Worm (Caenorhabditis elegans) whole organism, L2 larva: ENCODE results near the gene sec-61.A.

Source experiments
- C34F6.9 ChIP-seq: fragments of 150-350 bp; optimal IDR thresholded peaks from 2 replicates; lab custom pipeline; 2014; ENCODE audit warnings: missing biosample characterization, missing genetic modification characterization
- F13H6.1 ChIP-seq: sonication (generic microtip); optimal IDR thresholded peaks from 2 replicates; lab custom pipeline; 2016; ENCODE audit warnings: missing genetic modification characterization, missing compliant biosample characterization
- R02D3.7 ChIP-seq: fragments of 150-350 bp; optimal IDR thresholded peaks from 2 replicates; lab custom pipeline; 2014; ENCODE audit warnings: missing biosample characterization, missing genetic modification characterization
- Y55F3AM.14 ChIP-seq: fragments of 200-800 bp; sonication (Bioruptor generic); optimal IDR thresholded peaks from 2 replicates; lab custom pipeline; 2018; ENCODE audit warnings: mild to moderate bottlenecking, missing genetic modification characterization, missing compliant biosample characterization
- alr-1 ChIP-seq: fragments of 150-350 bp; optimal IDR thresholded peaks from 2 replicates; lab custom pipeline; 2014; ENCODE audit warnings: missing biosample characterization, missing genetic modification characterization
- ama-1 ChIP-seq: fragments of 150-350 bp; optimal IDR thresholded peaks from 2 replicates; lab custom pipeline; 2018; ENCODE audit warnings: inconsistent platforms
- blmp-1 ChIP-seq: sonication (generic microtip); optimal IDR thresholded peaks from 2 replicates; lab custom pipeline; 2017; ENCODE audit warnings: missing genetic modification characterization, mild to moderate bottlenecking, missing compliant biosample characterization, antibody characterized with exemption, moderate library complexity; ENCODE audit not compliant: insufficient read depth
- ceh-16 ChIP-seq: fragments of 150-350 bp; optimal IDR thresholded peaks from 2 replicates; lab custom pipeline; 2014; ENCODE audit warnings: missing biosample characterization, missing genetic modification characterization
- ceh-82 ChIP-seq: fragments of 150-350 bp; optimal IDR thresholded peaks from 2 replicates; lab custom pipeline; 2014; ENCODE audit warnings: missing biosample characterization, missing genetic modification characterization
- crh-2 ChIP-seq: sonication (generic microtip); optimal IDR thresholded peaks from 2 replicates; lab custom pipeline; 2017; ENCODE audit warnings: missing biosample characterization, missing genetic modification characterization
- egl-27 ChIP-seq: sonication (generic microtip); optimal IDR thresholded peaks from 3 replicates; lab custom pipeline; 2017; ENCODE audit warnings: missing biosample characterization, missing genetic modification reagents, missing genetic modification characterization
- elt-3 ChIP-seq: sonication (generic microtip); optimal IDR thresholded peaks from 2 replicates; lab custom pipeline; 2017; ENCODE audit warnings: missing biosample characterization, missing genetic modification characterization
- fos-1 ChIP-seq: fragments of 150-350 bp; optimal IDR thresholded peaks from 2 replicates; lab custom pipeline; 2014; ENCODE audit warnings: missing biosample characterization, missing genetic modification characterization
- gmeb-1 ChIP-seq: fragments of 150-350 bp; optimal IDR thresholded peaks from 2 replicates; lab custom pipeline; 2014; ENCODE audit warnings: missing biosample characterization, missing genetic modification characterization
- lin-11 ChIP-seq: fragments of 150-350 bp; sonication (generic microtip); optimal IDR thresholded peaks from 2 replicates; lab custom pipeline; 2014; ENCODE audit warnings: missing biosample characterization, missing genetic modification characterization, inconsistent platforms, mixed read lengths
- lin-13 ChIP-seq: fragments of 150-350 bp; optimal IDR thresholded peaks from 2 replicates; lab custom pipeline; 2014; ENCODE audit warnings: missing biosample characterization, missing genetic modification reagents, missing genetic modification characterization
- lin-39 ChIP-seq: fragments of 150-350 bp; optimal IDR thresholded peaks from 2 replicates; lab custom pipeline; 2014; ENCODE audit warnings: missing biosample characterization, missing genetic modification reagents, missing genetic modification characterization
- lsy-2 ChIP-seq, 2 experiments: fragments of 150-350 bp in 1 of 2; sonication (generic microtip) in 1 of 2; optimal IDR thresholded peaks; 2 replicates each; lab custom pipeline; 2014 to 2017; ENCODE audit warnings: missing biosample characterization in 2 of 2, missing genetic modification characterization in 2 of 2
- nhr-10 ChIP-seq: sonication (generic microtip); optimal IDR thresholded peaks from 2 replicates; lab custom pipeline; 2017; ENCODE audit warnings: missing biosample characterization, missing genetic modification characterization
- nhr-11 ChIP-seq: fragments of 150-350 bp; optimal IDR thresholded peaks from 2 replicates; lab custom pipeline; 2014; ENCODE audit warnings: missing biosample characterization, missing genetic modification characterization
- nhr-12 ChIP-seq: fragments of 150-350 bp; optimal IDR thresholded peaks from 2 replicates; lab custom pipeline; 2014; ENCODE audit warnings: missing biosample characterization, missing genetic modification characterization
- nhr-21 ChIP-seq: fragments of 150-350 bp; optimal IDR thresholded peaks from 2 replicates; lab custom pipeline; 2014; ENCODE audit warnings: missing biosample characterization, missing genetic modification characterization
- nhr-23 ChIP-seq: fragments of 150-350 bp; optimal IDR thresholded peaks from 2 replicates; lab custom pipeline; 2014; ENCODE audit warnings: missing biosample characterization, missing genetic modification reagents, missing genetic modification characterization
- nhr-237 ChIP-seq: fragments of 150-350 bp; optimal IDR thresholded peaks from 2 replicates; lab custom pipeline; 2014; ENCODE audit warnings: missing biosample characterization, missing genetic modification characterization
- nhr-25 ChIP-seq: fragments of 150-350 bp; sonication (generic microtip); optimal IDR thresholded peaks from 3 replicates; lab custom pipeline; 2014; ENCODE audit warnings: missing biosample characterization, missing genetic modification characterization
- nhr-6 ChIP-seq: fragments of 150-350 bp; optimal IDR thresholded peaks from 2 replicates; lab custom pipeline; 2014; ENCODE audit warnings: missing biosample characterization, missing genetic modification characterization
- nhr-77 ChIP-seq: fragments of 150-350 bp; optimal IDR thresholded peaks from 2 replicates; lab custom pipeline; 2014; ENCODE audit warnings: missing biosample characterization, missing genetic modification characterization
- peb-1 ChIP-seq: fragments of 150-350 bp; optimal IDR thresholded peaks from 2 replicates; lab custom pipeline; 2014; ENCODE audit warnings: missing biosample characterization, missing genetic modification characterization
- sem-4 ChIP-seq: fragments of 150-350 bp; optimal IDR thresholded peaks from 2 replicates; lab custom pipeline; 2014; ENCODE audit warnings: missing biosample characterization, missing genetic modification reagents, missing genetic modification characterization
- sma-3 ChIP-seq: sonication (generic microtip); optimal IDR thresholded peaks from 2 replicates; lab custom pipeline; 2016; ENCODE audit warnings: missing genetic modification reagents, missing genetic modification characterization, missing compliant biosample characterization
- snpc-4 ChIP-seq: fragments of 150-350 bp; optimal IDR thresholded peaks from 2 replicates; lab custom pipeline; 2014; ENCODE audit warnings: missing biosample characterization, missing genetic modification characterization
- unc-39 ChIP-seq: fragments of 150-350 bp; optimal IDR thresholded peaks from 2 replicates; lab custom pipeline; 2014; ENCODE audit warnings: missing biosample characterization, missing genetic modification characterization
- unc-55 ChIP-seq: fragments of 150-350 bp; sonication (generic microtip); optimal IDR thresholded peaks from 3 replicates; lab custom pipeline; 2014; ENCODE audit warnings: missing biosample characterization, missing genetic modification reagents, missing genetic modification characterization
- unc-62 ChIP-seq: fragments of 150-350 bp; optimal IDR thresholded peaks from 2 replicates; lab custom pipeline; 2014; ENCODE audit warnings: missing biosample characterization, missing genetic modification reagents, missing genetic modification characterization
- zag-1 ChIP-seq: fragments of 150-350 bp; optimal IDR thresholded peaks from 2 replicates; lab custom pipeline; 2014; ENCODE audit warnings: missing biosample characterization, missing genetic modification characterization

sec-61.A gene

ce11 chrIV:14806903-14807302 is 18.2 kb downstream of the sec-61.A start, which contains the start of gene oig-5:
Gene oig-5, plus strand, starts transcription at chrIV:14807203.
- TF ChIP-seq crh-2 (tag; lab: Kevin White, UChicago) (no peak), nhr-12 (tag; lab: Kevin White, UChicago) (no peak), nhr-11 (tag; lab: Kevin White, UChicago) (no peak), gmeb-1 (tag; lab: Kevin White, UChicago) (no peak), zag-1 (tag; lab: Kevin White, UChicago) (no peak), peb-1 (tag; lab: Kevin White, UChicago) (no peak), blmp-1 (no peak), nhr-6 (no peak), snpc-4 (tag; lab: Kevin White, UChicago) (no peak), fos-1 (tag; lab: Kevin White, UChicago) (no peak), nhr-77 (tag; lab: Kevin White, UChicago) (no peak), lin-39 (tag; lab: Kevin White, UChicago) (no peak), nhr-237 (no peak), F13H6.1 (no peak), ama-1 (no peak), nhr-21 (tag; lab: Kevin White, UChicago) (no peak), nhr-25 (tag; lab: Kevin White, UChicago) (no peak), C34F6.9 (no peak), sem-4 (tag; lab: Kevin White, UChicago) (no peak), unc-39 (tag; lab: Kevin White, UChicago) (no peak)

- TF ChIP-seq fos-1 (tag; lab: Kevin White, UChicago) (no peak), R02D3.7 (tag; lab: Kevin White, UChicago) (no peak), lin-11 (tag; lab: Kevin White, UChicago) (no peak), ceh-82 (tag; lab: Kevin White, UChicago) (no peak), unc-62 (no peak)
Observed at ce11 chrIV:14802316-14802715, 22.7 kb downstream of the sec-61.A start, which contains the start of gene Y57G11C.1142. Gene Y57G11C.1142, plus strand, starts transcription at chrIV:14802616.

- TF ChIP-seq lsy-2 (tag; optimal IDR thresholded peaks at IDR 0.05; lab: Kevin White, UChicago) (no peak), alr-1 (tag; lab: Kevin White, UChicago) (no peak), F13H6.1 (no peak), unc-62 (no peak), nhr-23 (tag; lab: Kevin White, UChicago) (no peak), nhr-10 (no peak), unc-55 (no peak), Y55F3AM.14 (GFP tag; lab: Kevin White, UChicago) (no peak), nhr-77 (tag; lab: Kevin White, UChicago) (no peak), snpc-4 (tag; lab: Kevin White, UChicago) (no peak), sma-3 (GFP tag; lab: Kevin White, UChicago) (no peak), sem-4 (tag; lab: Kevin White, UChicago) (no peak), zag-1 (tag; lab: Kevin White, UChicago) (no peak), lin-13 (GFP tag; lab: Kevin White, UChicago) (no peak), peb-1 (tag; lab: Kevin White, UChicago) (no peak), C34F6.9 (no peak), egl-27 (tag; lab: Kevin White, UChicago) (no peak), elt-3 (tag; lab: Kevin White, UChicago) (no peak)
- TF ChIP-seq, all 48 proteins: peak for 0
Observed at ce11 chrIV:14800931-14801330, 24.1 kb downstream of the sec-61.A start.

DNA sequence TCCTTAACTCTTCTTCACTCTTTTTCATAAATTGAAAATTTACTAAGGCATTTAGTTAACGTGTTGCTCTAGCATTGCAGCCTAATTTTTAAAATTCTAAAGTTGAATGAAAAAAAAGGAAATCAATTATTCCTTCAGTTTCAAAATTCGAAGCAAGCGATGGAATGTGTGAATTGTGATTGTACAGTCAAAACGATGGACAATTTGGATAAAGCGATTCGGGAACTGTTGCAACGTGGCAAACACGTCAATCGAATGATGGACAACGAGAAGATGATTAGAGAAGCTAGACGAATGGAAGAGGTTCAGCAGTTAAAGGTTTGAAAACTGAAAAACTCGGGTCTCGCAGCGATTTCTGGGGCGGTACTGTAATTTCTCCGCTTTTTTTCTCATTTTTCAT is 25.9 kb downstream of the sec-61.A start, which contains the start of gene Y57G11C.14:
TSS of gene Y57G11C.14 (plus strand) at position 126 of the 400 bp plus-strand sequence.
- no peak for TF ChIP-seq nhr-11 (tag; lab: Kevin White, UChicago)
- TF ChIP-seq nhr-12 (tag; lab: Kevin White, UChicago) = no peak
- no peak for TF ChIP-seq nhr-77 (tag; lab: Kevin White, UChicago)
- TF ChIP-seq unc-55 = no peak

- no peak for TF ChIP-seq ceh-16
- TF ChIP-seq peb-1 (tag; lab: Kevin White, UChicago) = no peak
- peak; percentile 17 for TF ChIP-seq ama-1
- no peak for TF ChIP-seq nhr-77 (tag; lab: Kevin White, UChicago)
- TF ChIP-seq, all 48 proteins: peak for 1
Observed at ce11 chrIV:14797849-14798248, 27.2 kb downstream of the sec-61.A start, which contains the start of gene arl-8. Gene arl-8, plus strand, starts transcription at chrIV:14798149.
